Worm (Caenorhabditis elegans): ENCODE data around the gene ugt-29.

- TF ChIP-seq tbx-37 (GFP tag; conservative IDR thresholded peaks at IDR 0.05), result no peak
- TF ChIP-seq flt-1 (GFP tag; IDR thresholded peaks at IDR 0.05), result no peak
- no peak for TF ChIP-seq ama-1 (optimal IDR thresholded peaks at IDR 0.05)
- TF ChIP-seq ceh-13 (GFP tag; optimal IDR thresholded peaks at IDR 0.05), result no peak
- no peak for TF ChIP-seq hmg-4 (GFP tag; optimal IDR thresholded peaks at IDR 0.05)
- TF ChIP-seq B0310.2 (tag; optimal IDR thresholded peaks at IDR 0.05), result no peak
- TF ChIP-seq ets-7 (tag; optimal IDR thresholded peaks at IDR 0.05), result no peak
- TF ChIP-seq tbx-11 (GFP tag; IDR thresholded peaks at IDR 0.05), result no peak
Observed at ce11 chrV:724470-724890, 25.1 kb upstream of the ugt-29 start.
